Fruit fly (Drosophila melanogaster): Measurements from ENCODE around the gene Atac3.
A peak's percentile ranks its signal among the peaks of the same experiment; 100 is the strongest.

Gene Atac3

dm6 chr3L:294841-295408, 32.9 kb downstream of the Atac3 start (continued):
- TF ChIP-seq yki (optimal IDR thresholded peaks at IDR 0.05) (no peak), CG17361 (GFP tag; IDR thresholded peaks at IDR 0.05) (peak; percentile 64), CG9932 (GFP tag; IDR thresholded peaks at IDR 0.05) (no peak), stwl (tag; optimal IDR thresholded peaks at IDR 0.05) (no peak), bsh (GFP tag; optimal IDR thresholded peaks at IDR 0.05) (peak in 1 of 2 experiments; percentile 70), HLH3B (GFP tag; IDR thresholded peaks at IDR 0.05) (no peak), insv (GFP tag; optimal IDR thresholded peaks at IDR 0.05) (no peak), vvl (GFP tag; IDR thresholded peaks at IDR 0.05) (peak; percentile 21; the same call in 1 of the 2 replicates), CG31388 (GFP tag; optimal IDR thresholded peaks at IDR 0.05) (no peak), CG3407 (GFP tag; optimal IDR thresholded peaks at IDR 0.05) (no peak), lmd (GFP tag; IDR thresholded peaks at IDR 0.05) (peak; percentile 14; the same call in 1 of the 2 replicates), CG4730 (GFP tag; IDR thresholded peaks at IDR 0.05) (no peak), CG16779 (GFP tag; IDR thresholded peaks at IDR 0.05) (no peak), Hr39 (optimal IDR thresholded peaks at IDR 0.05) (no peak), sug (tag; optimal IDR thresholded peaks at IDR 0.05) (no peak), CG1647 (GFP tag; optimal IDR thresholded peaks at IDR 0.05) (peak; percentile 19), croc (GFP tag; conservative IDR thresholded peaks at IDR 0.05) (0 out of 3 replicates have a peak, but pooled peaks have one; percentile 16), CG9727 (GFP tag; optimal IDR thresholded peaks at IDR 0.05) (peak; percentile 28), hb (GFP tag; IDR thresholded peaks at IDR 0.05; ENCODE audit: partially characterized antibody) (no peak), CG33213 (GFP tag; optimal IDR thresholded peaks at IDR 0.05) (no peak), CG32772 (GFP tag; IDR thresholded peaks at IDR 0.05) (0 out of 2 replicates have a peak, but pooled peaks have one; percentile 19), CG8478 (optimal IDR thresholded peaks at IDR 0.05) (no peak), amos (GFP tag; IDR thresholded peaks at IDR 0.05; ENCODE audit: partially characterized antibody) (no peak), onecut (GFP tag; IDR thresholded peaks at IDR 0.05) (no peak), caup (GFP tag; optimal IDR thresholded peaks at IDR 0.05; ENCODE audit: severe bottlenecking) (no peak), CG16815 (GFP tag; optimal IDR thresholded peaks at IDR 0.05) (no peak), CG18011 (GFP tag; optimal IDR thresholded peaks at IDR 0.05) (no peak), CG9817 (tag; optimal IDR thresholded peaks at IDR 0.05) (no peak), Dll (GFP tag; IDR thresholded peaks at IDR 0.05; ENCODE audit: partially characterized antibody) (no peak), CG10959 (GFP tag; IDR thresholded peaks at IDR 0.05) (no peak), CG1792 (GFP tag; optimal IDR thresholded peaks at IDR 0.05) (no peak), D19B (GFP tag; optimal IDR thresholded peaks at IDR 0.05) (no peak), CG17328 (GFP tag; IDR thresholded peaks at IDR 0.05) (no peak), crc (GFP tag; optimal IDR thresholded peaks at IDR 0.05) (no peak), knrl (GFP tag; IDR thresholded peaks at IDR 0.05; ENCODE audit: partially characterized antibody) (no peak), CG10979 (tag; optimal IDR thresholded peaks at IDR 0.05) (peak; percentile 75), CG6654 (GFP tag; optimal IDR thresholded peaks at IDR 0.05) (no peak), Dp (GFP tag; optimal IDR thresholded peaks at IDR 0.05) (no peak), eyg (GFP tag; optimal IDR thresholded peaks at IDR 0.05) (no peak), Vsx1 (GFP tag; optimal IDR thresholded peaks at IDR 0.05) (no peak), fru (optimal IDR thresholded peaks at IDR 0.05) (no peak), CG7928 (GFP tag; optimal IDR thresholded peaks at IDR 0.05) (no peak), pros (GFP tag; optimal IDR thresholded peaks at IDR 0.05) (no peak), CG9876 (GFP tag; optimal IDR thresholded peaks at IDR 0.05) (no peak), CG4328 (GFP tag; optimal IDR thresholded peaks at IDR 0.05) (no peak), Meics (GFP tag; optimal IDR thresholded peaks at IDR 0.05) (no peak), Myb (GFP tag; optimal IDR thresholded peaks at IDR 0.05) (no peak), Doc2 (GFP tag; IDR thresholded peaks at IDR 0.05) (no peak), sob (GFP tag; IDR thresholded peaks at IDR 0.05) (no peak), Dbx (GFP tag; IDR thresholded peaks at IDR 0.05) (no peak), Spps (tag; optimal IDR thresholded peaks at IDR 0.05) (peak; percentile 37), CG3838 (GFP tag; optimal IDR thresholded peaks at IDR 0.05) (no peak)
